Fruit fly (Drosophila melanogaster): ENCODE measurements around the gene CheA84a.

DNA sequence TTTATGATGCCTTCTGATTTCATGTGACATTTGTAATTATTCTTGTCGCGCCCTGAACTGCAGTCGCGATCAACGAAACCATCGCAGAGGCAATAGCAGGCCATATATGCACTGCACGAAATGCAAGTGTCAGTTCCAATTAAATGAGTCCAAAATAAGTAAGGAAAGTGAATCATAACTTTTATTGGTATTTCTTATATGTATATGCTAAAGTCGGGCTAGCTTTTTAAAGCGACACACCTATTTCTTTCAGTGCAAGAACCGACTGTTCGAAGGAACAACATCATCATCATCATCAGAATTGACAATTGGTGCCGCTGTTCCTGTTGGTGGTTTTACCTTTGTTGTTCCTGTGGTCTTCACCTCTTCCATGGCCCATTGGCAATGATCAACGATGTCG is 7.5 kb downstream of the CheA84a start:
- TF ChIP-seq Sin3A (optimal IDR thresholded peaks at IDR 0.05) (no peak), h (optimal IDR thresholded peaks at IDR 0.05) (no peak), psq (optimal IDR thresholded peaks at IDR 0.05) (no peak), Myc (optimal IDR thresholded peaks at IDR 0.05) (no peak), ttk (optimal IDR thresholded peaks at IDR 0.05) (no peak)
